Worm (Caenorhabditis elegans): Measurements from ENCODE around the gene unc-8.

ce11 chrIV:7182818-7183217 is 14.1 kb upstream of the unc-8 start:
- no peak for TF ChIP-seq ama-1 (optimal IDR thresholded peaks at IDR 0.05)
- TF ChIP-seq pes-1 (GFP tag; IDR thresholded peaks at IDR 0.05): no peak
- TF ChIP-seq flt-1 (GFP tag; IDR thresholded peaks at IDR 0.05): no peak
- TF ChIP-seq hnd-1 (tag; optimal IDR thresholded peaks at IDR 0.05): no peak
- TF ChIP-seq sea-1 (GFP tag; conservative IDR thresholded peaks at IDR 0.05): no peak
- TF ChIP-seq tra-4 (tag; optimal IDR thresholded peaks at IDR 0.05): no peak
- TF ChIP-seq hmbx-1 (tag; optimal IDR thresholded peaks at IDR 0.05): no peak
- TF ChIP-seq tbx-37 (GFP tag; conservative IDR thresholded peaks at IDR 0.05): no peak
